Fruit fly (Drosophila melanogaster) whole organism, pupa: ENCODE results near the gene mRpL11.

ENCODE experiments used
- CG10348 ChIP-seq: fragments of 200-800 bp; sonication (Bioruptor generic); IDR thresholded peaks from 2 replicates; pipeline ENCODE4 v1.3.6; 2022; ENCODE audit warnings: missing biosample characterization, missing genetic modification characterization
- CG12605 ChIP-seq: fragments of 200-800 bp; sonication (Bioruptor generic); IDR thresholded peaks from 2 replicates; pipeline ENCODE4 v1.3.6; 2022; ENCODE audit warnings: missing biosample characterization, missing genetic modification characterization
- CG13204 ChIP-seq: fragments of 200-800 bp; sonication (Bioruptor generic); optimal IDR thresholded peaks from 2 replicates; lab custom pipeline; 2018; ENCODE audit warnings: missing biosample characterization, mild to moderate bottlenecking, missing genetic modification characterization, moderate library complexity
- CG14655 ChIP-seq: fragments of 200-800 bp; sonication (Bioruptor generic); optimal IDR thresholded peaks from 3 replicates; lab custom pipeline; 2017; ENCODE audit warnings: mild to moderate bottlenecking, missing biosample characterization, missing genetic modification reagents, missing genetic modification characterization
- CG15710 ChIP-seq: fragments of 200-800 bp; sonication (Bioruptor generic); optimal IDR thresholded peaks from 2 replicates; lab custom pipeline; 2018; ENCODE audit warnings: missing biosample characterization, mild to moderate bottlenecking, missing genetic modification characterization, moderate library complexity
- CG17806 ChIP-seq: fragments of 200-800 bp; sonication (Bioruptor generic); optimal IDR thresholded peaks from 2 replicates; lab custom pipeline; 2018; ENCODE audit warnings: missing biosample characterization, mild to moderate bottlenecking, missing genetic modification characterization, moderate library complexity
- CG32121 ChIP-seq: fragments of 200-800 bp; sonication (Bioruptor generic); IDR thresholded peaks from 2 replicates; pipeline ENCODE4 v1.3.6; 2022; ENCODE audit warnings: missing biosample characterization, missing genetic modification characterization
- CG34367 ChIP-seq: fragments of 200-800 bp; sonication (Bioruptor generic); optimal IDR thresholded peaks from 2 replicates; lab custom pipeline; 2018; ENCODE audit warnings: missing biosample characterization, mild to moderate bottlenecking, missing genetic modification characterization
- CG4496 ChIP-seq: fragments of 200-800 bp; sonication (Bioruptor generic); IDR thresholded peaks from 3 replicates; pipeline ENCODE4 v1.3.6; 2022; ENCODE audit warnings: missing biosample characterization, missing genetic modification characterization
- CG8159 ChIP-seq: fragments of 200-800 bp; sonication (Bioruptor generic); optimal IDR thresholded peaks from 3 replicates; lab custom pipeline; 2018; ENCODE audit warnings: missing biosample characterization, mild to moderate bottlenecking, missing genetic modification characterization, moderate library complexity
- CG8301 ChIP-seq: fragments of 200-800 bp; sonication (Bioruptor generic); optimal IDR thresholded peaks from 2 replicates; lab custom pipeline; 2018; ENCODE audit warnings: missing biosample characterization, mild to moderate bottlenecking, missing genetic modification characterization
- CG9948 ChIP-seq: fragments of 200-800 bp; sonication (Bioruptor generic); optimal IDR thresholded peaks from 2 replicates; lab custom pipeline; 2018; ENCODE audit warnings: missing biosample characterization, mild to moderate bottlenecking, missing genetic modification characterization, moderate library complexity
- D1 ChIP-seq: fragments of 200-800 bp; sonication (Bioruptor generic); optimal IDR thresholded peaks from 2 replicates; lab custom pipeline; 2018; ENCODE audit warnings: missing biosample characterization, mild to moderate bottlenecking, missing genetic modification characterization, moderate library complexity
- EcR ChIP-seq: fragments of 200-800 bp; sonication (Bioruptor generic); optimal IDR thresholded peaks from 3 replicates; lab custom pipeline; 2019; ENCODE audit warnings: missing biosample characterization, missing genetic modification characterization, mild to moderate bottlenecking, moderate library complexity, missing genetic modification reagents
- Ets98B ChIP-seq: fragments of 200-800 bp; sonication (Bioruptor generic); IDR thresholded peaks from 2 replicates; pipeline ENCODE4 v1.3.6; 2022; ENCODE audit warnings: missing biosample characterization, missing genetic modification characterization
- Pif1A ChIP-seq: fragments of 200-800 bp; sonication (Bioruptor generic); optimal IDR thresholded peaks from 3 replicates; lab custom pipeline; 2016; ENCODE audit warnings: missing biosample characterization, missing genetic modification characterization
- Pif1B ChIP-seq: fragments of 200-800 bp; sonication (Bioruptor generic); optimal IDR thresholded peaks from 3 replicates; lab custom pipeline; 2016; ENCODE audit warnings: missing biosample characterization, missing genetic modification characterization
- Snoo ChIP-seq: fragments of 200-800 bp; sonication (Bioruptor generic); optimal IDR thresholded peaks from 3 replicates; lab custom pipeline; 2017; ENCODE audit warnings: missing biosample characterization, mild to moderate bottlenecking, missing genetic modification characterization, inconsistent platforms
- fd96Ca ChIP-seq: fragments of 200-800 bp; sonication (Bioruptor generic); IDR thresholded peaks from 3 replicates; pipeline ENCODE4 v1.3.6; 2022; ENCODE audit warnings: missing biosample characterization, missing genetic modification characterization
- gl ChIP-seq: fragments of 200-800 bp; sonication (Bioruptor generic); optimal IDR thresholded peaks from 2 replicates; lab custom pipeline; 2018; ENCODE audit warnings: missing biosample characterization, mild to moderate bottlenecking, missing genetic modification characterization
- rn ChIP-seq: fragments of 200-800 bp; sonication (Bioruptor generic); IDR thresholded peaks from 2 replicates; pipeline ENCODE4 v1.3.6; 2022; ENCODE audit warnings: missing biosample characterization, missing genetic modification characterization

mRpL11 gene

DNA sequence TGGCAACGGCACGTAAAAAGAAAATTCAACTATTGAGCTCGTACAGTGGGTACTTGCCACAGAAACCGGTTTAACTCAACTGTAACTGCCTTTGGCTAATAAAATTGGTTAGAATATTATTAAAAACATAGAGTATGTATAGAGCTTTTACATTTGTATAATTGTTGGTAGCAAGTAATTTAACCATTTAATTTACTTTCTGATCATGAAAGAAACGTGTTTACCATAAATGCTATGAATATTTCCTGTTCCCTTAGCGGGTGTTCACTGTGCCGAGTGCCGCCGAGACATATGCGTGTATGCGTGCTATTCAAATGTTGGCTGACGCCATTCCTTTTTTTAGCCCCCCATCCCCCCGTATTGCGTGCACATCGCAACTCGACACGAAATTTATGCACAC, 37.1 kb downstream of the mRpL11 start:
- no peak for TF ChIP-seq CG15710 (tag; lab: Kevin White, UChicago)

DNA sequence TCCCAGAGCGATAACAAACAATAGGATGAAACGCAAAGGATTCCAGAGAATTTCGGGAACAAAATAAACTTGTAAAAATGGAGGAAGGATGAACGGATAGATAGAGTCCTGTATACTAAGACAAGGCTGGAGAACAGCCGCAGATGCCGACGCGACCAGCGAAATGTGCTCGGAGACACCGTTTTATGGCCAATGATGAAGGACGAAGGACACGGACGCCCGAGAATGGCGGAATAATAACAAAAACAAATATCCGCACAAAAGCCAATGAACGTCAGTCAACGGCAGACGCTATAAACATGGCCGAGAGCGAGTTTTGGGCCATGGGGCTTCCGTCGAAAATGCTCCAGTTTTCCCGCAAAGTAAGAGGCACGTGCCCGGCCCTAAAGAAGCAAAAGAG, 43.4 kb downstream of the mRpL11 start:
- TF ChIP-seq CG12605 (no peak), Pif1B (GFP tag; lab: Kevin White, UChicago) (no peak), CG13204 (GFP tag; lab: Kevin White, UChicago) (no peak), CG34367 (no peak)
- TF ChIP-seq, all 21 proteins: peak for 0

DNA sequence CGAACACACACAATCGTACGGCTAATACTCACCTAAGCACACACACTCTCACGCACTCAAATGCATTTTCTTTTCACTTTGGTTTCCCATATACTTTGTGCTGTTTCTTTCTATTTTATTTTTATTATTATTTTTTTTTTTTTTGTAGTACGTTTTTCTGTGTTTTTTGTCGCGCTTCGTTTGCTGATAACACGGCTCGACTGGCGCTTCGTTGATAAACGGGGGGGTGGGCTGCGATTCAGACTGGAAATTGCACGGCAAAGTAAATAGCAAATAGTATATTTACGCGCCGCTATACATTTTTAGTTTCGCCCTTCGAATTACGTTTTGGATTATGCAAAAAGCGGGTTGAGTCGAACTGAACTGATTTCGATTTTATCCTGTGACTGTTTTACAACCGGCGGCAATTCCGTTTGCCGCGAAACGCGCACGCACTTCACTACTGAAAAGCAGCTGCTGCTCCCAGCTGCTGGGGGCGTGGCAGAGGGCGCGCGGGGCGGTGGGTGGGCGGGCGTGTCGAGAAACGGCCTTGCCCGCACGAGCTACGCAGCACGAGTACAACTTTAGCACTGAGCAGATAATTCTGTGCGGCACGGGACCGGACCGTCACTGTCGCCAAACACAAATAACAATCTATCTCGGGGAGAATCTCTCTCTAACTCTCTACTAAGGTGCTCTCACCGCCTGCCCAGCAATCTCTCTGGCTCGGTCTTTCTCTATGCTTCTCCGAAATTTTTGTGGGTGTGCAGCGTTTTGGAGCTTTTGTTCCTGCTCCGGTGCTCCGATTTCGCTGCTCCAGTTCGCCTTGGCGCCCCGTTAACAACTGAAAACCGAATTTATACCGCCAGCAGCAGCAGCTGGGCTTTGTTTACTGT, 46.1 kb downstream of the mRpL11 start, which contains the start of gene Pde6:
Gene Pde6, minus strand, starts transcription at position 825 of the 875 bp plus-strand sequence.
- peak; percentile 44 for TF ChIP-seq CG34367
- peak; percentile 88 for TF ChIP-seq Pif1B (GFP tag; lab: Kevin White, UChicago)
- TF ChIP-seq CG8301, result peak; percentile 65
- TF ChIP-seq fd96Ca, result peak; percentile 84
- TF ChIP-seq Ets98B (GFP tag; lab: Robert Waterston, UW), result peak; percentile 84
- peak; percentile 73; the same call in 1 of the 2 replicates for TF ChIP-seq rn (GFP tag; lab: Robert Waterston, UW)
- peak; percentile 81 for TF ChIP-seq CG14655 (GFP tag; lab: Kevin White, UChicago)
- peak; percentile 88 for TF ChIP-seq CG4496 (GFP tag; lab: Robert Waterston, UW)
- peak; percentile 85 for TF ChIP-seq Pif1A
- TF ChIP-seq CG15710 (tag; lab: Kevin White, UChicago), result peak; percentile 63
- TF ChIP-seq CG13204 (GFP tag; lab: Kevin White, UChicago), result peak; percentile 36
- TF ChIP-seq Snoo (tag; lab: Kevin White, UChicago), result peak; percentile 14
- no peak for TF ChIP-seq D1 (tag; lab: Kevin White, UChicago)
- peak; percentile 85 for TF ChIP-seq CG32121 (GFP tag; lab: Robert Waterston, UW)
- TF ChIP-seq CG10348 (GFP tag; lab: Robert Waterston, UW), result no peak
- no peak for TF ChIP-seq EcR (GFP tag; lab: Kevin White, UChicago)
- TF ChIP-seq CG17806 (tag; lab: Kevin White, UChicago), result peak; percentile 28
- TF ChIP-seq gl, result peak; percentile 53
- peak; percentile 96 for TF ChIP-seq CG12605
- TF ChIP-seq CG9948, result peak; percentile 29
- peak; percentile 13 for TF ChIP-seq CG8159

DNA sequence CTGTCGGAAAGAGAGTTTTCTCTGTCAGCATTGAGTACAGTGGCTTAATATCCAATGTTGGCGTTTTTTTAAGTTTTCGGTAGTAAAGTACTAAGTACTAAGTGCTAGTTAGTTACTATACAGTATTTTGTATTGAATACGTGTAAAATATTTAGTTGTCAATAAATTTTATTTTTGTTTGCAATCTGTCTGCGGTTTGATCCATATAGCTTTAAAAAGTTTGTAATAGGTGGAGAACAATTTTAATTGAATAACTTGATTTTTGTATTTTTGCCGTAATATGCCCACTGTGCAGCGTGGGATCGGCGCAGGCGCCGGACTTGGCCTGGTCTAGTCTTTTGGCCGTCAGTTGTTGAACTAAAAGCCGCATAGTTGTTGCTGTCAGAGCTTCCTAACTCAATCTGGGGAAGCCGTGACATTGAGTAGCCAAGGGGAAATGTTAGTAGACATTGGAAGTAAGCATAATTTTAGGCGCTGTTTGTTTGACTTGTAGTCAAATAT, 46.8 kb downstream of the mRpL11 start:
- peak; percentile 78; the same call in 2 of the 3 replicates for TF ChIP-seq CG4496 (GFP tag; lab: Robert Waterston, UW)
- peak; percentile 61 for TF ChIP-seq rn (GFP tag; lab: Robert Waterston, UW)
- peak; percentile 72 for TF ChIP-seq Pif1A
- peak; percentile 77 for TF ChIP-seq Ets98B (GFP tag; lab: Robert Waterston, UW)
- TF ChIP-seq CG12605, result 0 out of 2 replicates have a peak, but pooled peaks have one; percentile 30
- peak; percentile 64 for TF ChIP-seq fd96Ca
- no peak for TF ChIP-seq D1 (tag; lab: Kevin White, UChicago)
- TF ChIP-seq CG15710 (tag; lab: Kevin White, UChicago), result peak; percentile 67
- TF ChIP-seq EcR (GFP tag; lab: Kevin White, UChicago), result no peak
- peak; percentile 22 for TF ChIP-seq CG34367
- TF ChIP-seq CG10348 (GFP tag; lab: Robert Waterston, UW), result peak; percentile 51
- peak; percentile 82 for TF ChIP-seq CG8301
- TF ChIP-seq CG8159, result peak; percentile 82
- peak; percentile 63 for TF ChIP-seq Snoo (tag; lab: Kevin White, UChicago)
- TF ChIP-seq Pif1B (GFP tag; lab: Kevin White, UChicago), result peak; percentile 46
- peak; percentile 83 for TF ChIP-seq CG32121 (GFP tag; lab: Robert Waterston, UW)
- peak; percentile 67 for TF ChIP-seq CG9948
- TF ChIP-seq gl, result no peak
- no peak for TF ChIP-seq CG13204 (GFP tag; lab: Kevin White, UChicago)
- peak; percentile 59 for TF ChIP-seq CG17806 (tag; lab: Kevin White, UChicago)
- peak; percentile 83 for TF ChIP-seq CG14655 (GFP tag; lab: Kevin White, UChicago)

DNA sequence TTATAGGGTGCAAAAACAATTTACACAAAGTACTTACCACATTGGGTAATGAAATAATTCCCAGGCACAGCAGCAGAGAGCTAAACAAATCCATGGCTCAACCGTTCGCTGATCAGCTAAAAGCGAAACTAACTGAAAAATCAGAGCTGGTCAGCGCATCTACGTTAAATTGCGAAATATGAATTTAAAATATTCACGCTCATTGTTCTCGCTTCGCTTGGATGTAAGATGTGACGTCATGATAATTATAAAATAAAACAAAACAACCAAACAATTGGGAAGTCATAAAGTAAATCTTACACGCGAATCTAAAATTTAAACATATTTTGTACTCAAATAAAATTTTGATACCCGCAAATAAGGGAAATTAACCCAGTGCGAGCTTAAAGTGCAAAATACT, 48.3 kb downstream of the mRpL11 start, which contains the start of gene CG14854:
Gene CG14854, minus strand, starts transcription at position 101 of the 400 bp plus-strand sequence.
- TF ChIP-seq CG14655 (GFP tag; lab: Kevin White, UChicago) (no peak), rn (GFP tag; lab: Robert Waterston, UW) (no peak), CG8159 (no peak), D1 (tag; lab: Kevin White, UChicago) (no peak), Pif1B (GFP tag; lab: Kevin White, UChicago) (no peak), CG4496 (GFP tag; lab: Robert Waterston, UW) (no peak), CG13204 (GFP tag; lab: Kevin White, UChicago) (no peak), Ets98B (GFP tag; lab: Robert Waterston, UW) (no peak), CG8301 (no peak), gl (no peak), CG10348 (GFP tag; lab: Robert Waterston, UW) (no peak)

DNA sequence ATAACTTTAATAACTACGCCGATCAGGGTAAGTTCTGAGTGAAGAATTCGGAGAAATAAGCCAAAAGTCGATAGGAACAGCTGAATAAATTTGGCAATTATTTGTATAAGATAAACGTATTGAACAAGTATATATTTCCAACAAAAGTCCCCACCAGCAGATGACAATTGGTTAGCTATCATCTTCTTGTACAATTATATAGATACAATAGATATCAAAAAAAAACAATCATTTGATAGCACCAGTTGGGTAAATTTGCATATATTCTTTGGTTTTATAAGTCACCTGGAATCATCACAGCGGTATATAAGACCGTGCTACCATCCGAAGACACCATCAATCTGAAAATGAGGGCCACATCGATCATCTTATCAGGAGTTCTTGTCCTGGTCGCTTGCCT, 49.0 kb downstream of the mRpL11 start, which contains the start of gene Jig:
Gene Jig, plus strand, starts transcription at position 301 of the 400 bp plus-strand sequence.
- no peak for TF ChIP-seq CG13204 (GFP tag; lab: Kevin White, UChicago)
- TF ChIP-seq CG12605, result no peak
- TF ChIP-seq CG8159, result no peak
- no peak for TF ChIP-seq gl
- TF ChIP-seq CG34367, result no peak
- no peak for TF ChIP-seq Pif1B (GFP tag; lab: Kevin White, UChicago)
- TF ChIP-seq Snoo (tag; lab: Kevin White, UChicago), result no peak
- no peak for TF ChIP-seq rn (GFP tag; lab: Robert Waterston, UW)
- TF ChIP-seq fd96Ca, result no peak
- no peak for TF ChIP-seq CG32121 (GFP tag; lab: Robert Waterston, UW)
